Worm (Caenorhabditis elegans) whole organism, late embryonic: ENCODE measurements around the gene sqt-2.

Source experiments
- C38D4.7 ChIP-seq: fragments of 200-800 bp; sonication (Bioruptor generic); optimal IDR thresholded peaks from 2 replicates; lab custom pipeline; 2018; ENCODE audit warnings: mild to moderate bottlenecking, missing genetic modification characterization, moderate library complexity, missing compliant biosample characterization
- ama-1 ChIP-seq: fragments of 150-350 bp; optimal IDR thresholded peaks from 2 replicates; lab custom pipeline; 2014
- dmd-4 ChIP-seq: sonication (generic microtip); optimal IDR thresholded peaks from 2 replicates; lab custom pipeline; 2016; ENCODE audit warnings: borderline replicate concordance, missing genetic modification characterization, missing compliant biosample characterization
- fkh-6 ChIP-seq: sonication (generic microtip); optimal IDR thresholded peaks from 2 replicates; lab custom pipeline; 2016; ENCODE audit warnings: missing genetic modification characterization, missing compliant biosample characterization
- hlh-8 ChIP-seq: sonication (generic microtip); optimal IDR thresholded peaks from 2 replicates; lab custom pipeline; 2016; ENCODE audit warnings: missing genotype, missing genetic modification characterization, missing compliant biosample characterization
- nhr-11 ChIP-seq: fragments of 150-350 bp; optimal IDR thresholded peaks from 2 replicates; lab custom pipeline; 2014; ENCODE audit warnings: missing biosample characterization, missing genetic modification characterization
- odd-2 ChIP-seq: sonication (generic microtip); optimal IDR thresholded peaks from 2 replicates; lab custom pipeline; 2017; ENCODE audit warnings: antibody characterized with exemption, mild to moderate bottlenecking, missing genetic modification characterization, missing compliant biosample characterization
- pqm-1 ChIP-seq: sonication (generic microtip); optimal IDR thresholded peaks from 2 replicates; lab custom pipeline; 2016; ENCODE audit warnings: missing genetic modification characterization, missing compliant biosample characterization
- sox-4 ChIP-seq: sonication (generic microtip); optimal IDR thresholded peaks from 2 replicates; lab custom pipeline; 2017; ENCODE audit warnings: mild to moderate bottlenecking, missing genetic modification characterization, inconsistent platforms, missing compliant biosample characterization
- syd-9 ChIP-seq: sonication (generic microtip); optimal IDR thresholded peaks from 2 replicates; lab custom pipeline; 2016; ENCODE audit warnings: mild to moderate bottlenecking, missing genetic modification characterization, moderate library complexity, missing compliant biosample characterization
- zip-5 ChIP-seq: sonication (generic microtip); optimal IDR thresholded peaks from 2 replicates; lab custom pipeline; 2016; ENCODE audit warnings: missing genetic modification characterization, missing compliant biosample characterization

DNA sequence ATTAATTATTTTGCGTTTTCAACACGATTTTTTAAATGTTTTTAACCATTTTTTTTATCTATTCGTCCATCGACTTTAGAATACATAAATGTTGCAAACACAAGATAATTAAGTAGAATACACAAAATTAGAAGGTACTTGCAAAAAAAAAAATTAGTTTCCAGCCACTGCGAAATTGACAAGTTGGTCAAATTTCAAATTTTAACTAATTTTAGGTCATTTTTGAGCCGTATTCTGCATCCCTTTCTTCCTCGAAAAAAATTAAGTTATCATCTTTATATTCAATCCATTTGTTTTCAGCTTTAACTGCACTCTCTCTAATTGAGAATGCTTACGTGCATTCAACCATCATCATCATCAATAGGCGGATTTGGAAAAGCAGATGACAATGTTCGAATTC, 46.2 kb downstream of the sqt-2 start, which contains the start of gene egl-26:
- TF ChIP-seq dmd-4 (tag; lab: Kevin White, UChicago): no peak
- TF ChIP-seq fkh-6 (tag; lab: Kevin White, UChicago): no peak
- no peak for TF ChIP-seq syd-9 (tag; lab: Kevin White, UChicago)
- no peak for TF ChIP-seq pqm-1 (tag; lab: Kevin White, UChicago)
- TF ChIP-seq ama-1 (lab: Kevin White, UChicago): no peak
- no peak for TF ChIP-seq hlh-8 (tag; lab: Kevin White, UChicago)
- no peak for TF ChIP-seq sox-4 (tag; lab: Kevin White, UChicago)
- TF ChIP-seq odd-2 (tag; lab: Kevin White, UChicago): no peak
- no peak for TF ChIP-seq C38D4.7 (GFP tag; lab: Kevin White, UChicago)
- no peak for TF ChIP-seq nhr-11 (tag; lab: Kevin White, UChicago)
- TF ChIP-seq zip-5 (tag; lab: Kevin White, UChicago): no peak
